Fruit fly (Drosophila melanogaster) whole organism, embryonic: ENCODE results near the gene CG18744.
A peak's percentile ranks its signal among the peaks of the same experiment; 100 is the strongest.

Source experiments
- Adf1 ChIP-seq: fragments of 200-800 bp; sonication (Bioruptor generic); IDR thresholded peaks from 2 replicates; pipeline ENCODE4 v1.3.6; 2022; ENCODE audit warnings: missing biosample characterization, missing genetic modification characterization
- B-H2 ChIP-seq: fragments of 200-800 bp; sonication (Bioruptor generic); optimal IDR thresholded peaks from 2 replicates; lab custom pipeline; 2018; ENCODE audit warnings: missing biosample characterization, mild to moderate bottlenecking, missing genetic modification characterization
- Blimp-1 ChIP-seq: fragments of 200-800 bp; sonication (Bioruptor generic); optimal IDR thresholded peaks from 3 replicates; lab custom pipeline; 2018; ENCODE audit warnings: missing biosample characterization, missing genetic modification characterization, mild to moderate bottlenecking, moderate library complexity, missing genetic modification reagents
- CG10267 ChIP-seq: fragments of 200-800 bp; sonication (Bioruptor generic); optimal IDR thresholded peaks from 2 replicates; lab custom pipeline; 2018; ENCODE audit warnings: missing biosample characterization, mild to moderate bottlenecking, missing genetic modification characterization, moderate library complexity
- CG12104 ChIP-seq: fragments of 200-800 bp; sonication (Bioruptor generic); optimal IDR thresholded peaks from 3 replicates; lab custom pipeline; 2016; ENCODE audit warnings: missing biosample characterization, missing genetic modification characterization
- CG12744 ChIP-seq: fragments of 200-800 bp; sonication (Bioruptor generic); optimal IDR thresholded peaks from 2 replicates; lab custom pipeline; 2016; ENCODE audit warnings: missing biosample characterization, missing genetic modification characterization
- CG1529 ChIP-seq: fragments of 200-800 bp; sonication (Bioruptor generic); optimal IDR thresholded peaks from 3 replicates; lab custom pipeline; 2018; ENCODE audit warnings: missing biosample characterization, missing genetic modification characterization
- CG15601 ChIP-seq: fragments of 200-800 bp; sonication (Bioruptor generic); optimal IDR thresholded peaks from 3 replicates; lab custom pipeline; 2019; ENCODE audit warnings: missing biosample characterization, mild to moderate bottlenecking, missing genetic modification characterization, moderate library complexity
- CG18262 ChIP-seq: fragments of 200-800 bp; optimal IDR thresholded peaks from 3 replicates; lab custom pipeline; 2019; ENCODE audit warnings: missing biosample characterization, mild to moderate bottlenecking, missing genetic modification characterization, moderate library complexity
- CG2678 ChIP-seq: fragments of 200-800 bp; sonication (Bioruptor generic); optimal IDR thresholded peaks from 3 replicates; lab custom pipeline; 2019; ENCODE audit warnings: missing biosample characterization, mild to moderate bottlenecking, missing genetic modification characterization, moderate library complexity
- CG33557 ChIP-seq: fragments of 200-800 bp; sonication (Bioruptor generic); optimal IDR thresholded peaks from 2 replicates; lab custom pipeline; 2019; ENCODE audit warnings: missing biosample characterization, mild to moderate bottlenecking, missing genetic modification characterization, moderate library complexity
- CG34224 ChIP-seq: fragments of 200-800 bp; sonication (Bioruptor generic); IDR thresholded peaks from 3 replicates; pipeline ENCODE4 v1.3.6; 2022; ENCODE audit warnings: missing biosample characterization, missing genetic modification characterization; ENCODE audit not compliant: partially characterized antibody
- CG42726 ChIP-seq: fragments of 200-800 bp; sonication (Bioruptor generic); IDR thresholded peaks from 2 replicates; pipeline ENCODE4 v1.3.6; 2022; ENCODE audit warnings: missing biosample characterization, missing genetic modification characterization; ENCODE audit not compliant: partially characterized antibody
- CG6765 ChIP-seq: fragments of 200-800 bp; sonication (Bioruptor generic); optimal IDR thresholded peaks from 3 replicates; lab custom pipeline; 2017; ENCODE audit warnings: missing biosample characterization, mild to moderate bottlenecking, missing genetic modification characterization
- CG6791 ChIP-seq: fragments of 200-800 bp; sonication (Bioruptor generic); IDR thresholded peaks from 3 replicates; pipeline ENCODE4 v1.3.6; 2022; ENCODE audit warnings: missing biosample characterization, missing genetic modification characterization; ENCODE audit not compliant: partially characterized antibody
- CG7745 ChIP-seq: fragments of 200-800 bp; sonication (Bioruptor generic); optimal IDR thresholded peaks from 2 replicates; lab custom pipeline; 2018; ENCODE audit warnings: missing biosample characterization, mild to moderate bottlenecking, missing genetic modification characterization, moderate library complexity
- CrebB ChIP-seq: fragments of 200-800 bp; sonication (Bioruptor generic); optimal IDR thresholded peaks from 3 replicates; lab custom pipeline; 2018; ENCODE audit warnings: missing biosample characterization, mild to moderate bottlenecking, missing genetic modification characterization
- D19B ChIP-seq: fragments of 200-800 bp; sonication (Bioruptor generic); optimal IDR thresholded peaks from 2 replicates; lab custom pipeline; 2017; ENCODE audit warnings: missing biosample characterization, mild to moderate bottlenecking, missing genetic modification characterization
- Dll ChIP-seq: fragments of 200-800 bp; sonication (Bioruptor generic); IDR thresholded peaks from 4 replicates; pipeline ENCODE4 v1.3.6; 2022; ENCODE audit warnings: missing biosample characterization, missing genetic modification characterization; ENCODE audit not compliant: partially characterized antibody
- Doc3 ChIP-seq: fragments of 200-800 bp; sonication (Bioruptor generic); IDR thresholded peaks from 3 replicates; pipeline ENCODE4 v1.3.6; 2022; ENCODE audit warnings: missing biosample characterization, missing genetic modification characterization; ENCODE audit not compliant: partially characterized antibody
- Dref ChIP-seq: fragments of 200-800 bp; sonication (Bioruptor generic); IDR thresholded peaks from 2 replicates; pipeline ENCODE4 v1.3.6; 2022; ENCODE audit warnings: missing biosample characterization, missing genetic modification characterization
- Elba2 ChIP-seq: fragments of 200-800 bp; sonication (Bioruptor generic); optimal IDR thresholded peaks from 3 replicates; lab custom pipeline; 2016; ENCODE audit warnings: missing biosample characterization, missing genetic modification characterization
- Ets97D ChIP-seq: fragments of 200-800 bp; sonication (Bioruptor generic); optimal IDR thresholded peaks from 3 replicates; lab custom pipeline; 2016; ENCODE audit warnings: missing biosample characterization, missing genetic modification characterization
- Gug ChIP-seq: fragments of 200-800 bp; sonication (Bioruptor generic); IDR thresholded peaks from 4 replicates; pipeline ENCODE4 v1.3.6; 2022; ENCODE audit warnings: missing biosample characterization, missing genetic modification characterization
- H15 ChIP-seq: fragments of 200-800 bp; sonication (Bioruptor generic); IDR thresholded peaks from 3 replicates; pipeline ENCODE4 v1.3.6; 2022; ENCODE audit warnings: missing biosample characterization, missing genetic modification characterization
- Hr3 ChIP-seq: fragments of 200-800 bp; sonication (Bioruptor generic); optimal IDR thresholded peaks from 3 replicates; lab custom pipeline; 2016; ENCODE audit warnings: missing biosample characterization, missing genetic modification characterization
- Mrtf ChIP-seq: fragments of 200-800 bp; sonication (Bioruptor generic); IDR thresholded peaks from 3 replicates; pipeline ENCODE4 v1.3.6; 2022; ENCODE audit warnings: missing biosample characterization, missing genetic modification characterization
- Xbp1 ChIP-seq: fragments of 200-800 bp; sonication (Bioruptor generic); optimal IDR thresholded peaks from 3 replicates; lab custom pipeline; 2016; ENCODE audit warnings: missing biosample characterization, mild to moderate bottlenecking, missing genetic modification characterization
- btn ChIP-seq: fragments of 200-800 bp; sonication (Bioruptor generic); optimal IDR thresholded peaks from 2 replicates; lab custom pipeline; 2016; ENCODE audit warnings: missing biosample characterization, missing genetic modification characterization
- crp ChIP-seq, 2 experiments: fragments of 200-800 bp; sonication (Bioruptor generic); optimal IDR thresholded peaks; 2 replicates in 1 of 2; 3 replicates in 1 of 2; lab custom pipeline; 2017; ENCODE audit warnings: missing biosample characterization in 2 of 2, missing genetic modification characterization in 2 of 2, mild to moderate bottlenecking in 1 of 2, moderate library complexity in 1 of 2
- fd102C ChIP-seq: fragments of 200-800 bp; sonication (Bioruptor generic); optimal IDR thresholded peaks from 2 replicates; lab custom pipeline; 2018; ENCODE audit warnings: missing biosample characterization, mild to moderate bottlenecking, missing genetic modification characterization, moderate library complexity
- fd64A ChIP-seq: fragments of 200-800 bp; sonication (Bioruptor generic); optimal IDR thresholded peaks from 3 replicates; lab custom pipeline; 2018; ENCODE audit warnings: missing biosample characterization, mild to moderate bottlenecking, missing genetic modification characterization
- grau ChIP-seq: fragments of 200-800 bp; optimal IDR thresholded peaks from 3 replicates; lab custom pipeline; 2019; ENCODE audit warnings: missing biosample characterization, mild to moderate bottlenecking, missing genetic modification characterization, moderate library complexity
- hbn ChIP-seq: fragments of 200-800 bp; sonication (Bioruptor generic); IDR thresholded peaks from 2 replicates; pipeline ENCODE4 v1.3.6; 2022; ENCODE audit warnings: missing biosample characterization, missing genetic modification characterization; ENCODE audit not compliant: partially characterized antibody
- lilli ChIP-seq: fragments of 200-800 bp; sonication (Bioruptor generic); optimal IDR thresholded peaks from 3 replicates; lab custom pipeline; 2016; ENCODE audit warnings: missing biosample characterization, missing genetic modification characterization
- luna ChIP-seq: fragments of 200-800 bp; sonication (Bioruptor generic); optimal IDR thresholded peaks from 2 replicates; lab custom pipeline; 2016; ENCODE audit warnings: missing biosample characterization, missing genetic modification characterization
- maf-S ChIP-seq: fragments of 200-800 bp; sonication (Bioruptor generic); optimal IDR thresholded peaks from 2 replicates; lab custom pipeline; 2016; ENCODE audit warnings: missing biosample characterization, missing genetic modification characterization
- onecut ChIP-seq: fragments of 200-800 bp; sonication (Bioruptor generic); IDR thresholded peaks from 2 replicates; pipeline ENCODE4 v1.3.6; 2022; ENCODE audit warnings: missing biosample characterization, missing genetic modification characterization
- otp ChIP-seq: fragments of 200-800 bp; sonication (Bioruptor generic); IDR thresholded peaks from 3 replicates; pipeline ENCODE4, ENCODE4 v1.3.6; 2022; ENCODE audit warnings: missing biosample characterization, missing genetic modification characterization
- pan ChIP-seq, 4 experiments: fragments of >200 bp in 3 of 4; fragments of 200-800 bp in 1 of 4; sonication (Bioruptor generic) in 1 of 4; optimal IDR thresholded peaks in 3 of 4; IDR thresholded peaks in 1 of 4; 2 replicates each; pipeline versions ENCODE4 v1.3.6 to Lab custom; 2017 to 2022; ENCODE audit warnings: missing biosample characterization in 2 of 4, missing genetic modification characterization in 2 of 4, mixed read lengths in 1 of 4
- peb ChIP-seq: fragments of 200-800 bp; sonication (Bioruptor generic); IDR thresholded peaks from 2 replicates; pipeline ENCODE4 v1.3.6; 2022; ENCODE audit warnings: missing biosample characterization, missing genetic modification characterization
- pita ChIP-seq: fragments of 200-800 bp; sonication (Bioruptor generic); optimal IDR thresholded peaks from 2 replicates; lab custom pipeline; 2017; ENCODE audit warnings: missing biosample characterization, mild to moderate bottlenecking, missing genetic modification characterization
- psq ChIP-seq: fragments of 200-800 bp; sonication (Bioruptor generic); optimal IDR thresholded peaks from 2 replicates; lab custom pipeline; 2017; ENCODE audit warnings: missing biosample characterization, missing genetic modification characterization
- ssp ChIP-seq: fragments of 200-800 bp; sonication (Bioruptor generic); IDR thresholded peaks from 2 replicates; pipeline ENCODE4 v1.3.6; 2022; ENCODE audit warnings: missing biosample characterization, missing genetic modification characterization
- vnd ChIP-seq: fragments of 200-800 bp; sonication (Bioruptor generic); IDR thresholded peaks from 3 replicates; pipeline ENCODE4 v1.3.6; 2022; ENCODE audit warnings: missing biosample characterization, missing genetic modification characterization; ENCODE audit not compliant: partially characterized antibody
- z ChIP-seq: fragments of 200-800 bp; sonication (Bioruptor generic); IDR thresholded peaks from 3 replicates; pipeline ENCODE4 v1.3.6; 2022; ENCODE audit warnings: missing biosample characterization, missing genetic modification characterization
- zfh1 ChIP-seq: fragments of 200-800 bp; sonication (Bioruptor generic); IDR thresholded peaks from 3 replicates; pipeline ENCODE4 v1.3.6; 2022; ENCODE audit warnings: missing biosample characterization, missing genetic modification characterization

CG18744 gene

DNA sequence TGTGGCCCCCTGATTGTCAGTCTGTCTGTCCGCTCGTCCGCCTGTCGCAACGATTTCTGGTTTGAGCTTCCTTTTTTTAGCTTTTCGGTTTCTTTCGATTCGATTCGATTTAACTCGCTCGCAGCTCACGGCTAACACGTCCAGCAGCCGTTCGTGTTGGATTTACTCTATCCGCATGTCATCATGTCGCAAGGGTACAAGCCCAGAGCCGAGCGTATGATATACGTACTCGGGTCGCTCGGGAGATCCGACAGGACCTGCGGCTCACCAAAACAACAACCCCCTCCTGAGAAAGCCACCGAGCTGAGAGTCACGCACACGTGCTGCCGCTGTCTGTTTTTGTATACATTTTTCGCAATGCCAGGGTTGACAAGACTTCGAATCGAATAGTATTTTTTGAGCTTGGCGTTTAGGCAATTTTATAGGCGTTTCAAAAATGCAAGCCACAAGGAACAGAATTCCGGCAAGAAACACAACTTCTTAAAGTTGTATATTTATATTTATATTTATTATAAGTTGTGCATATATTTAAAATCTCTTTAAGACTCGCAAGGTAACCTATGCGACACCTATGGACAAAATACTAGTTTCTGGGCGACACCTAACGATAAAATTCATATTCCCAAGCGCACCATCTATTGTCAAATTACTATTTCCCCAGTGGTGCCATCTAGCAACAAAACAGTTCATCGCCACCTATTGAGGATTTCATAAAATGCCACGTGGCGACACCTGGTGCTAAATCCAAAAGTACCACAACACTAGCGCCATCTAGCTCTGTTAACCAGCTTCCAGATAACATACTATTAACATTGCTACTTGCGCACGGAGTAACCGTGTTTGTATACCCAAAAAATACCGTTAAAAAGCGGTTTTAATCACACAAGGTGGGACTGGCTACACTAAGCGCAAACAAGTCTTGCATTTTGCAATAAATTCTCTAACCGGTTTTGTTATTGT lies 11.4 kb upstream of the CG18744 start, which contains the start of the genes CG2993 and sgll (continued):
- peak; percentile 63 for TF ChIP-seq CG1529 (GFP tag; lab: Kevin White, UChicago)
- peak; percentile 93 for TF ChIP-seq lilli (GFP tag; lab: Kevin White, UChicago)
- peak; percentile 83 for TF ChIP-seq psq (GFP tag; lab: Kevin White, UChicago)
- no peak for TF ChIP-seq CG15601
- peak; percentile 83 for TF ChIP-seq B-H2 (GFP tag; lab: Kevin White, UChicago)
- peak; percentile 76 for TF ChIP-seq Blimp-1 (GFP tag; lab: Kevin White, UChicago)
- peak; percentile 96 for TF ChIP-seq Mrtf (GFP tag; lab: Robert Waterston, UW)
- peak; percentile 87 for TF ChIP-seq grau
- TF ChIP-seq CG12104 (GFP tag; lab: Kevin White, UChicago), result peak; percentile 65
- TF ChIP-seq Elba2 (GFP tag; lab: Kevin White, UChicago), result peak; percentile 81
- peak; percentile 94 for TF ChIP-seq Gug (GFP tag; lab: Robert Waterston, UW)
- peak; percentile 88 for TF ChIP-seq CG12744 (GFP tag; lab: Kevin White, UChicago)
- no peak for TF ChIP-seq fd64A
- TF ChIP-seq CG33557 (GFP tag; lab: Kevin White, UChicago), result peak; percentile 66
- TF ChIP-seq CG42726 (GFP tag; lab: Robert Waterston, UW), result peak; percentile 83
- TF ChIP-seq fd102C (GFP tag; lab: Kevin White, UChicago), result peak; percentile 67
- TF ChIP-seq CG18262 (tag; lab: Kevin White, UChicago), result peak; percentile 82
- TF ChIP-seq Doc3 (GFP tag; lab: Robert Waterston, UW), result no peak
- TF ChIP-seq pita, result peak; percentile 69
- peak; percentile 32; the same call in 1 of the 2 replicates for TF ChIP-seq Dref (GFP tag; lab: Robert Waterston, UW)
- TF ChIP-seq Dll, result no peak
- peak; percentile 94 for TF ChIP-seq H15 (GFP tag; lab: Robert Waterston, UW)
- TF ChIP-seq onecut (GFP tag; lab: Robert Waterston, UW), result peak; percentile 92
- peak; percentile 55; the same call in 2 of the 3 replicates for TF ChIP-seq z (GFP tag; lab: Robert Waterston, UW)
- TF ChIP-seq CG6765 (GFP tag; lab: Kevin White, UChicago), result peak; percentile 30
- no peak for TF ChIP-seq CG34224
- peak; percentile 78 for TF ChIP-seq Ets97D (GFP tag; lab: Kevin White, UChicago)
- peak in 1 of 2 experiments; percentile 41 for TF ChIP-seq crp (GFP tag; optimal IDR thresholded peaks at IDR 0.05; lab: Kevin White, UChicago)
- TF ChIP-seq ssp (GFP tag; lab: Robert Waterston, UW), result peak; percentile 88
- TF ChIP-seq Adf1 (GFP tag; lab: Robert Waterston, UW), result peak; percentile 23; the same call in 1 of the 2 replicates
- peak; percentile 88 for TF ChIP-seq maf-S (GFP tag; lab: Kevin White, UChicago)
- peak; percentile 82 for TF ChIP-seq luna
- no peak for TF ChIP-seq CG7745 (tag; lab: Kevin White, UChicago)
- peak; percentile 95 for TF ChIP-seq otp (GFP tag; lab: Robert Waterston, UW)
- peak; percentile 49 for TF ChIP-seq CrebB (tag; lab: Kevin White, UChicago)
- peak; percentile 72 for TF ChIP-seq D19B
- TF ChIP-seq Hr3, result peak; percentile 95
- TF ChIP-seq vnd, result no peak
- TF ChIP-seq Xbp1, result peak; percentile 98
- no peak for TF ChIP-seq pan (optimal IDR thresholded peaks at IDR 0.05; lab: Kevin White, UChicago)
- peak in 1 of 2 experiments; percentile 91 for TF ChIP-seq pan (GFP tag; optimal IDR thresholded peaks at IDR 0.05 in 1 of 2, IDR thresholded peaks at IDR 0.05 in 1 of 2)
- TF ChIP-seq peb (GFP tag; lab: Robert Waterston, UW), result peak; percentile 85
- TF ChIP-seq zfh1 (GFP tag; lab: Robert Waterston, UW), result peak; percentile 97
- TF ChIP-seq CG6791 (GFP tag; lab: Robert Waterston, UW), result peak; percentile 65
- peak; percentile 78 for TF ChIP-seq CG10267 (tag; lab: Kevin White, UChicago)
- peak; percentile 71 for TF ChIP-seq CG2678 (tag; lab: Kevin White, UChicago)
- TF ChIP-seq hbn (GFP tag; lab: Robert Waterston, UW), result no peak; the same call in 1 of the 2 replicates
- peak; percentile 90 for TF ChIP-seq btn (GFP tag; lab: Kevin White, UChicago)
